Fruit fly (Drosophila melanogaster): ENCODE results near the gene CG33272.

CG33272 gene

DNA sequence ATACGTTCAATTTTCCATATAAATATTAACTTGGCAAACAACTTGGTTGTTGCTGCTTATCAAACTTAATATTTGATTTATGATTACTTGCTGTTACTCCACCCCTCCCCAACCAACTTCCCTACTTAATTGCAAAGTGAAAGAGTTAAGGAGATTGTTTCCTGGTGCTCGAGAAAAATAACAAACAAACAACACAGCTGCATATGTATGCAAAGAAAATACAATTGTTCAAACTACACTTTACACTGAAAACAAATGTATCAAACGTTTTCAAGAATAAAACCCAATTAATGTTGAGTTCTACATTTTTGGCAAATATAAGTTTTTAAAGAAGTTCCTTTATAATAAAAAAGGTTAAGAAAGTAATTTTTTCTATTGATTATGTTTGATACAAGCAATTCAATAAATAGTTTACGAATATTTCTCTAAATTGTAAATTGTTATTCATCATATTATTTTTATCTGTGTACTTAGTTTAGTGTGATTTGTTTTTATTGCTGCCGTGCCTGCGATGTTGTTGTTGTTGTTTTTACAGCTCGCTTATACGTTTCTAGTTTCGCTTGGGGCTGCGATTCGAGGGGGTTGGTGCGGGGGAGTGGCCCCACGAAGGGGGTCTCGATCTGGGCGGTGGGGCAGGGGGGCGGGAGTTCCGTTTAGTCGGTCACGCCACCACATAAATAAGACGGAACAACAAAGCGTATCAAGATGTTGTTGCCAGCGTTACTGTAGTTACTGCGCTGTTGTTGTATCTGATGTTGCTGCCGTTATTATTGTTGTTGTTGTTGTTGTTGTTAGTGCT is 45.5 kb upstream of the CG33272 start (continued):
- TF ChIP-seq da (GFP tag; optimal IDR thresholded peaks at IDR 0.05): peak; percentile 31
- peak; percentile 76; the same call in 1 of the 2 replicates for TF ChIP-seq Xrp1 (GFP tag; IDR thresholded peaks at IDR 0.05)
- TF ChIP-seq CG1603 (tag; optimal IDR thresholded peaks at IDR 0.05): peak; percentile 50
- TF ChIP-seq ase (GFP tag; IDR thresholded peaks at IDR 0.05): peak; percentile 57; the same call in 2 of the 3 replicates
- peak; percentile 57 for TF ChIP-seq CG4328 (GFP tag; optimal IDR thresholded peaks at IDR 0.05)
- TF ChIP-seq cato (GFP tag; optimal IDR thresholded peaks at IDR 0.05; ENCODE audit: borderline replicate concordance): peak; percentile 33
- no peak for TF ChIP-seq schlank (tag; optimal IDR thresholded peaks at IDR 0.05)
- TF ChIP-seq row (GFP tag; IDR thresholded peaks at IDR 0.05): peak; percentile 74
- TF ChIP-seq CG17568 (GFP tag; optimal IDR thresholded peaks at IDR 0.05): peak; percentile 49
- no peak for TF ChIP-seq CG16779 (GFP tag; IDR thresholded peaks at IDR 0.05)
- peak; percentile 51 for TF ChIP-seq oc (tag; optimal IDR thresholded peaks at IDR 0.05)
- TF ChIP-seq Taf1 (GFP tag; IDR thresholded peaks at IDR 0.05): no peak
- peak; percentile 67 for TF ChIP-seq CG1602 (GFP tag; optimal IDR thresholded peaks at IDR 0.05)
- peak; percentile 51; the same call in 1 of the 2 replicates for TF ChIP-seq Bgb (GFP tag; IDR thresholded peaks at IDR 0.05; ENCODE audit: partially characterized antibody)
- TF ChIP-seq mirr (GFP tag; optimal IDR thresholded peaks at IDR 0.05): peak; percentile 68
- no peak for TF ChIP-seq pan (optimal IDR thresholded peaks at IDR 0.05)
- TF ChIP-seq pan (GFP tag; optimal IDR thresholded peaks at IDR 0.05 in 1 of 2, IDR thresholded peaks at IDR 0.05 in 1 of 2): peak in 1 of 2 experiments; percentile 58
- 0 out of 3 replicates have a peak, but pooled peaks have one; percentile 7 for TF ChIP-seq CG7963 (GFP tag; IDR thresholded peaks at IDR 0.05; ENCODE audit: partially characterized antibody)
- no peak for TF ChIP-seq CG1832 (GFP tag; optimal IDR thresholded peaks at IDR 0.05)
- TF ChIP-seq GATAe (GFP tag; conservative IDR thresholded peaks at IDR 0.05): no peak
- peak; percentile 49 for TF ChIP-seq CG6854 (GFP tag; optimal IDR thresholded peaks at IDR 0.05)
- no peak for TF ChIP-seq Dll (GFP tag; IDR thresholded peaks at IDR 0.05; ENCODE audit: partially characterized antibody)
- TF ChIP-seq CG12104 (GFP tag; optimal IDR thresholded peaks at IDR 0.05): peak; percentile 60
- peak; percentile 84 for TF ChIP-seq CG13424 (tag; optimal IDR thresholded peaks at IDR 0.05)
- TF ChIP-seq CG7556 (GFP tag; optimal IDR thresholded peaks at IDR 0.05): peak; percentile 84
- peak; percentile 63 for TF ChIP-seq CG3407 (GFP tag; optimal IDR thresholded peaks at IDR 0.05)
- TF ChIP-seq CG10431 (GFP tag; optimal IDR thresholded peaks at IDR 0.05): peak; percentile 31
- peak; percentile 26; the same call in 1 of the 2 replicates for TF ChIP-seq CG13287 (GFP tag; IDR thresholded peaks at IDR 0.05; ENCODE audit: partially characterized antibody)
- TF ChIP-seq CG4282 (GFP tag; optimal IDR thresholded peaks at IDR 0.05): no peak
- peak; percentile 68 for TF ChIP-seq dysf (GFP tag; IDR thresholded peaks at IDR 0.05)
- TF ChIP-seq CG3847 (GFP tag; IDR thresholded peaks at IDR 0.05): peak; percentile 59; the same call in 1 of the 2 replicates
- TF ChIP-seq chif (GFP tag; optimal IDR thresholded peaks at IDR 0.05): peak; percentile 51 to 62
- TF ChIP-seq CG10267 (tag; optimal IDR thresholded peaks at IDR 0.05): peak; percentile 79
- TF ChIP-seq HmgD (GFP tag; optimal IDR thresholded peaks at IDR 0.05): no peak
- no peak for TF ChIP-seq wek (GFP tag; optimal IDR thresholded peaks at IDR 0.05)
- no peak for TF ChIP-seq CG14965 (GFP tag; optimal IDR thresholded peaks at IDR 0.05; ENCODE audit: borderline replicate concordance)
- TF ChIP-seq Lhr (GFP tag; optimal IDR thresholded peaks at IDR 0.05): peak; percentile 32
- TF ChIP-seq bbx (GFP tag; IDR thresholded peaks at IDR 0.05; ENCODE audit: partially characterized antibody): no peak
- TF ChIP-seq abd-A (tag; optimal IDR thresholded peaks at IDR 0.05): peak; percentile 91
- no peak for TF ChIP-seq fd102C (GFP tag; optimal IDR thresholded peaks at IDR 0.05)
- TF ChIP-seq kay (GFP tag; optimal IDR thresholded peaks at IDR 0.05): peak; percentile 12
- TF ChIP-seq sob (GFP tag; IDR thresholded peaks at IDR 0.05): peak; percentile 28; the same call in 1 of the 2 replicates
- TF ChIP-seq CG2202 (tag; optimal IDR thresholded peaks at IDR 0.05): peak; percentile 63
- TF ChIP-seq sug (tag; optimal IDR thresholded peaks at IDR 0.05): peak; percentile 76
- peak; percentile 77; the same call in 1 of the 2 replicates for TF ChIP-seq stc (GFP tag; IDR thresholded peaks at IDR 0.05)
- TF ChIP-seq Chrac-16 (GFP tag; optimal IDR thresholded peaks at IDR 0.05): peak; percentile 39
- peak; percentile 45 for TF ChIP-seq CG18476 (GFP tag; optimal IDR thresholded peaks at IDR 0.05)
- TF ChIP-seq zfh1 (GFP tag; IDR thresholded peaks at IDR 0.05): peak; percentile 33; the same call in 1 of the 3 replicates
